Fruit fly (Drosophila melanogaster): ENCODE measurements around the gene PTPMT1.

Gene PTPMT1

DNA sequence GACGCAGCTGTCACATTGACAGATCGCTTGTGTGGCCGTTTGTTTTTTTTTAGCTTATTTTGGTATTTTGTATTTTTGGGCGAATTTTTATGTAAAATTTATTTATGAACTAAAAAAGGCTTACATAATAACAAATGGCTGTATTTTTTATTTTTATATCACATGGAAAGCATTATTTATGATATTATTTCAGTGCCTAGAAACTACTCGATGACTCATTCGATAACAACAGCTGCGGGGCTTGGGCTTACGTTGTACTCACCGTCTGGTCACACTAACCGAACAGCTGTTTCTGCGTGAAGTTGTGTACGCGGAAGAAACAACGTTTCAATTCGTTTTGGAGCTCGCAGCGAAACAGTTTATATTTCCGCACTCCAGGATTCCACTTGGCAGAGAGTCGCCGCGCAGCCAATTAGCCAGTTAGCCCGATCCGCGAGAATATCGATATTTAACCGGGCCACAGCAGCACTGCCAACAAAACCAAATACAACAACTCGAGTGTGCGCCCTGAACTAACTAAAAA is 25.1 kb upstream of the PTPMT1 start, which contains the start of the genes Hmgcr and Rpn9 (continued):
- TF ChIP-seq Vsx1 (GFP tag; optimal IDR thresholded peaks at IDR 0.05) (peak; percentile 68), CG6683 (GFP tag; optimal IDR thresholded peaks at IDR 0.05) (no peak), psq (GFP tag; optimal IDR thresholded peaks at IDR 0.05) (no peak), CG9797 (GFP tag; optimal IDR thresholded peaks at IDR 0.05) (peak; percentile 97), CG6765 (GFP tag; optimal IDR thresholded peaks at IDR 0.05) (peak; percentile 15), CG8089 (GFP tag; optimal IDR thresholded peaks at IDR 0.05) (peak; percentile 0), amos (GFP tag; IDR thresholded peaks at IDR 0.05; ENCODE audit: partially characterized antibody) (0 out of 2 replicates have a peak, but pooled peaks have one; percentile 16), CG13123 (GFP tag; optimal IDR thresholded peaks at IDR 0.05) (no peak), bsh (GFP tag; optimal IDR thresholded peaks at IDR 0.05) (no peak), Scr (GFP tag; IDR thresholded peaks at IDR 0.05; ENCODE audit: partially characterized antibody) (0 out of 2 replicates have a peak, but pooled peaks have one; percentile 24), E2f1 (GFP tag; IDR thresholded peaks at IDR 0.05) (no peak), CG2712 (tag; optimal IDR thresholded peaks at IDR 0.05) (peak; percentile 61), CG30431 (GFP tag; optimal IDR thresholded peaks at IDR 0.05) (no peak), ken (GFP tag; IDR thresholded peaks at IDR 0.05) (no peak), chm (GFP tag; IDR thresholded peaks at IDR 0.05) (peak; percentile 70; the same call in 1 of the 2 replicates), sens (GFP tag) (peak; percentile 88), Chrac-16 (GFP tag; optimal IDR thresholded peaks at IDR 0.05) (no peak), chif (GFP tag; optimal IDR thresholded peaks at IDR 0.05) (no peak), Sin3A (optimal IDR thresholded peaks at IDR 0.05) (peak; percentile 95), CG7556 (GFP tag; optimal IDR thresholded peaks at IDR 0.05) (no peak), CG32767 (GFP tag; IDR thresholded peaks at IDR 0.05) (no peak), nau (GFP tag; optimal IDR thresholded peaks at IDR 0.05) (peak; percentile 22), CG7963 (GFP tag; IDR thresholded peaks at IDR 0.05; ENCODE audit: partially characterized antibody) (0 out of 3 replicates have a peak, but pooled peaks have one; percentile 22), ci (GFP tag; IDR thresholded peaks at IDR 0.05) (peak; percentile 65; the same call in 2 of the 3 replicates), twi (tag; optimal IDR thresholded peaks at IDR 0.05) (peak; percentile 43), bbx (GFP tag; IDR thresholded peaks at IDR 0.05; ENCODE audit: partially characterized antibody) (peak; percentile 67; the same call in 1 of the 2 replicates), CG10321 (GFP tag; IDR thresholded peaks at IDR 0.05) (no peak), Hand (GFP tag; optimal IDR thresholded peaks at IDR 0.05) (no peak), Sry-β (GFP tag; optimal IDR thresholded peaks at IDR 0.05) (peak; percentile 10), Trl (optimal IDR thresholded peaks at IDR 0.05) (no peak), Trl (GFP tag; optimal IDR thresholded peaks at IDR 0.05) (no peak), CG5953 (GFP tag; IDR thresholded peaks at IDR 0.05) (no peak), unc-4 (GFP tag; IDR thresholded peaks at IDR 0.05; ENCODE audit: partially characterized antibody) (0 out of 2 replicates have a peak, but pooled peaks have one; percentile 44), CG8359 (GFP tag; optimal IDR thresholded peaks at IDR 0.05; ENCODE audit: borderline replicate concordance) (peak; percentile 9), CG3847 (GFP tag; IDR thresholded peaks at IDR 0.05) (0 out of 2 replicates have a peak, but pooled peaks have one; percentile 9), CG17829 (tag; optimal IDR thresholded peaks at IDR 0.05) (peak; percentile 43), crp (GFP tag; optimal IDR thresholded peaks at IDR 0.05) (peak; percentile 85 to 98), CG42726 (GFP tag; IDR thresholded peaks at IDR 0.05; ENCODE audit: partially characterized antibody) (peak; percentile 17; the same call in 1 of the 2 replicates), salm (tag; optimal IDR thresholded peaks at IDR 0.05) (peak; percentile 31), GATAe (GFP tag; conservative IDR thresholded peaks at IDR 0.05) (no peak), CG17186 (GFP tag; optimal IDR thresholded peaks at IDR 0.05) (peak; percentile 62), CG9437 (GFP tag; optimal IDR thresholded peaks at IDR 0.05) (peak; percentile 58), zen (tag; optimal IDR thresholded peaks at IDR 0.05) (peak; percentile 45), CG12071 (GFP tag; optimal IDR thresholded peaks at IDR 0.05) (no peak), dm (GFP tag; optimal IDR thresholded peaks at IDR 0.05) (peak; percentile 41), CG18764 (GFP tag; optimal IDR thresholded peaks at IDR 0.05) (no peak), CG8924 (tag; optimal IDR thresholded peaks at IDR 0.05) (peak; percentile 44), CTCF (GFP tag; optimal IDR thresholded peaks at IDR 0.05) (peak; percentile 58), CG14441 (GFP tag; IDR thresholded peaks at IDR 0.05) (no peak), ap (GFP tag; IDR thresholded peaks at IDR 0.05) (no peak)
